Worm (Caenorhabditis elegans) whole organism, L1 larva: ENCODE results near the gene Y54G2A.18.

ENCODE experiments used
- C04F5.9 ChIP-seq: sonication (generic microtip); optimal IDR thresholded peaks from 2 replicates; lab custom pipeline; 2016; ENCODE audit warnings: missing genetic modification characterization, missing compliant biosample characterization
- C16A3.4 ChIP-seq: fragments of 150-350 bp; optimal IDR thresholded peaks from 2 replicates; lab custom pipeline; 2014; ENCODE audit warnings: missing biosample characterization, missing genetic modification characterization
- C34B4.2 ChIP-seq: sonication (generic microtip); optimal IDR thresholded peaks from 2 replicates; lab custom pipeline; 2017; ENCODE audit warnings: mild to moderate bottlenecking, missing genetic modification characterization, missing compliant biosample characterization
- F16B12.6 ChIP-seq: fragments of 150-350 bp; optimal IDR thresholded peaks from 2 replicates; lab custom pipeline; 2014; ENCODE audit warnings: missing biosample characterization, missing genetic modification characterization
- alr-1 ChIP-seq: fragments of 200-800 bp; sonication (Bioruptor generic); optimal IDR thresholded peaks from 2 replicates; lab custom pipeline; 2018; ENCODE audit warnings: borderline replicate concordance, mild to moderate bottlenecking, missing genetic modification characterization, missing compliant biosample characterization
- ama-1 ChIP-seq: fragments of 150-350 bp; optimal IDR thresholded peaks from 2 replicates; lab custom pipeline; 2014
- ceh-63 ChIP-seq: fragments of 200-800 bp; sonication (Bioruptor generic); optimal IDR thresholded peaks from 2 replicates; lab custom pipeline; 2018; ENCODE audit warnings: mild to moderate bottlenecking, missing genetic modification characterization, missing compliant biosample characterization
- ceh-82 ChIP-seq, 3 experiments: fragments of 150-350 bp in 1 of 3; sonication (generic microtip) in 2 of 3; optimal IDR thresholded peaks; 2 replicates each; lab custom pipeline; 2014 to 2017; ENCODE audit warnings: missing biosample characterization in 3 of 3, missing genetic modification characterization in 3 of 3
- ceh-90 ChIP-seq: sonication (generic microtip); optimal IDR thresholded peaks from 2 replicates; lab custom pipeline; 2016; ENCODE audit warnings: missing genetic modification characterization, missing compliant biosample characterization
- ces-1 ChIP-seq: fragments of 150-350 bp; optimal IDR thresholded peaks from 2 replicates; lab custom pipeline; 2014; ENCODE audit warnings: missing biosample characterization, missing genetic modification reagents, missing genetic modification characterization
- dpl-1 ChIP-seq, 3 experiments: fragments of 150-350 bp in 2 of 3; sonication (generic microtip) in 1 of 3; optimal IDR thresholded peaks; 2 replicates each; lab custom pipeline; 2014 to 2017; ENCODE audit warnings: missing biosample characterization in 3 of 3, missing genetic modification characterization in 3 of 3, missing genetic modification reagents in 3 of 3
- efl-1 ChIP-seq, 4 experiments: fragments of 150-350 bp; optimal IDR thresholded peaks in 3 of 4; peaks in 1 of 4; 1 replicate in 1 of 4; 2 replicates in 3 of 4; lab custom pipeline; 2014; ENCODE audit warnings: missing biosample characterization in 2 of 4, missing genetic modification characterization in 2 of 4, missing genetic modification reagents in 2 of 4
- efl-3 ChIP-seq: fragments of 200-800 bp; sonication (Bioruptor generic); optimal IDR thresholded peaks from 2 replicates; lab custom pipeline; 2018; ENCODE audit warnings: mild to moderate bottlenecking, missing genetic modification characterization, missing compliant biosample characterization
- egl-27 ChIP-seq, 2 experiments: fragments of 150-350 bp in 1 of 2; sonication (generic microtip); optimal IDR thresholded peaks; 3 replicates each; lab custom pipeline; 2017 to 2018; ENCODE audit warnings: missing biosample characterization in 2 of 2, missing genetic modification characterization in 2 of 2, missing genetic modification reagents in 2 of 2
- elt-2 ChIP-seq: sonication (generic microtip); optimal IDR thresholded peaks from 2 replicates; lab custom pipeline; 2016; ENCODE audit warnings: missing genetic modification characterization, mild to moderate bottlenecking, inconsistent platforms, missing compliant biosample characterization, missing genetic modification reagents
- elt-3 ChIP-seq, 6 experiments: fragments of 150-350 bp in 1 of 6; sonication (generic microtip); optimal IDR thresholded peaks; 2 replicates each; lab custom pipeline; 2017 to 2018; ENCODE audit warnings: missing biosample characterization in 6 of 6, missing genetic modification characterization in 6 of 6, inconsistent platforms in 1 of 6
- fkh-10 ChIP-seq: sonication (generic microtip); optimal IDR thresholded peaks from 2 replicates; lab custom pipeline; 2017; ENCODE audit warnings: missing biosample characterization, missing genetic modification reagents, missing genetic modification characterization
- fkh-8 ChIP-seq: sonication (generic microtip); optimal IDR thresholded peaks from 2 replicates; lab custom pipeline; 2016; ENCODE audit warnings: mild to moderate bottlenecking, missing genetic modification characterization, missing compliant biosample characterization
- fos-1 ChIP-seq: fragments of 150-350 bp; optimal IDR thresholded peaks from 2 replicates; lab custom pipeline; 2014; ENCODE audit warnings: missing biosample characterization, missing genetic modification characterization
- hlh-17 ChIP-seq: fragments of 200-800 bp; sonication (Bioruptor generic); optimal IDR thresholded peaks from 2 replicates; lab custom pipeline; 2018; ENCODE audit warnings: missing genetic modification characterization, mild to moderate bottlenecking, missing compliant biosample characterization, moderate library complexity, borderline replicate concordance
- hlh-4 ChIP-seq: sonication (generic microtip); optimal IDR thresholded peaks from 2 replicates; lab custom pipeline; 2016; ENCODE audit warnings: mild to moderate bottlenecking, missing genetic modification characterization, missing compliant biosample characterization
- hpl-2 ChIP-seq: fragments of 150-350 bp; optimal IDR thresholded peaks from 2 replicates; lab custom pipeline; 2014; ENCODE audit warnings: missing biosample characterization, missing genetic modification reagents, missing genetic modification characterization
- irx-1 ChIP-seq: sonication (generic microtip); optimal IDR thresholded peaks from 2 replicates; lab custom pipeline; 2016; ENCODE audit warnings: missing genetic modification characterization, missing compliant biosample characterization
- lin-15B ChIP-seq: fragments of 150-350 bp; sonication (generic microtip); optimal IDR thresholded peaks from 3 replicates; lab custom pipeline; 2014; ENCODE audit warnings: missing biosample characterization, missing genetic modification characterization
- lin-35 ChIP-seq, 2 experiments: fragments of 150-350 bp; optimal IDR thresholded peaks; 2 replicates each; lab custom pipeline; 2014; ENCODE audit warnings: missing biosample characterization in 2 of 2, missing genetic modification characterization in 2 of 2, missing genetic modification reagents in 2 of 2
- lin-39 ChIP-seq: fragments of 150-350 bp; optimal IDR thresholded peaks from 2 replicates; lab custom pipeline; 2014; ENCODE audit warnings: missing biosample characterization, missing genetic modification reagents, missing genetic modification characterization
- lir-3 ChIP-seq: sonication (generic microtip); optimal IDR thresholded peaks from 2 replicates; lab custom pipeline; 2016; ENCODE audit warnings: mild to moderate bottlenecking, missing genetic modification characterization, moderate library complexity, missing compliant biosample characterization; ENCODE audit not compliant: poor library complexity
- lsy-2 ChIP-seq, 2 experiments: fragments of 150-350 bp; optimal IDR thresholded peaks; 2 replicates each; lab custom pipeline; 2014; ENCODE audit warnings: missing biosample characterization in 2 of 2, missing genetic modification characterization in 2 of 2
- mdl-1 ChIP-seq, 2 experiments: fragments of 150-350 bp; optimal IDR thresholded peaks; 2 replicates each; lab custom pipeline; 2014 to 2017; ENCODE audit warnings: missing biosample characterization in 2 of 2, missing genetic modification characterization in 2 of 2, inconsistent platforms in 1 of 2
- mep-1 ChIP-seq: fragments of 150-350 bp; optimal IDR thresholded peaks from 2 replicates; lab custom pipeline; 2014; ENCODE audit warnings: missing biosample characterization, missing genetic modification characterization
- nhr-11 ChIP-seq: fragments of 150-350 bp; optimal IDR thresholded peaks from 2 replicates; lab custom pipeline; 2014; ENCODE audit warnings: missing biosample characterization, missing genetic modification characterization
- nhr-19 ChIP-seq: fragments of 200-800 bp; sonication (Bioruptor generic); conservative IDR thresholded peaks from 2 replicates; pipeline ENCODE4 v1.3.6; 2022; ENCODE audit warnings: missing genetic modification characterization, missing compliant biosample characterization
- nhr-20 ChIP-seq: sonication (generic microtip); optimal IDR thresholded peaks from 2 replicates; lab custom pipeline; 2016; ENCODE audit warnings: mild to moderate bottlenecking, missing genetic modification characterization, missing compliant biosample characterization
- nhr-237 ChIP-seq: fragments of 150-350 bp; optimal IDR thresholded peaks from 2 replicates; lab custom pipeline; 2014; ENCODE audit warnings: missing biosample characterization, missing genetic modification characterization
- nhr-47 ChIP-seq: sonication (generic microtip); optimal IDR thresholded peaks from 2 replicates; lab custom pipeline; 2016; ENCODE audit warnings: mild to moderate bottlenecking, missing genetic modification characterization, moderate library complexity, missing compliant biosample characterization
- nhr-71 ChIP-seq: sonication (generic microtip); optimal IDR thresholded peaks from 2 replicates; lab custom pipeline; 2016; ENCODE audit warnings: mild to moderate bottlenecking, missing genetic modification characterization, moderate library complexity, missing compliant biosample characterization
- nhr-76 ChIP-seq: sonication (generic microtip); optimal IDR thresholded peaks from 2 replicates; lab custom pipeline; 2017; ENCODE audit warnings: missing biosample characterization, missing genetic modification characterization
- nhr-77 ChIP-seq: fragments of 150-350 bp; optimal IDR thresholded peaks from 2 replicates; lab custom pipeline; 2014; ENCODE audit warnings: missing biosample characterization, missing genetic modification characterization
- pqm-1 ChIP-seq: sonication (generic microtip); optimal IDR thresholded peaks from 3 replicates; lab custom pipeline; 2017; ENCODE audit warnings: missing biosample characterization, missing genetic modification characterization
- rnt-1 ChIP-seq: sonication (generic microtip); optimal IDR thresholded peaks from 2 replicates; lab custom pipeline; 2016; ENCODE audit warnings: mild to moderate bottlenecking, missing genetic modification characterization, moderate library complexity, missing compliant biosample characterization
- sox-4 ChIP-seq: sonication (generic microtip); optimal IDR thresholded peaks from 2 replicates; lab custom pipeline; 2016; ENCODE audit warnings: missing genetic modification characterization, missing compliant biosample characterization
- sptf-1 ChIP-seq: fragments of 150-350 bp; optimal IDR thresholded peaks from 2 replicates; lab custom pipeline; 2014; ENCODE audit warnings: missing biosample characterization, missing genetic modification characterization
- sup-37 ChIP-seq: fragments of 200-800 bp; sonication (Bioruptor generic); optimal IDR thresholded peaks from 2 replicates; lab custom pipeline; 2018; ENCODE audit warnings: mild to moderate bottlenecking, missing genetic modification characterization, missing compliant biosample characterization
- tbx-2 ChIP-seq: sonication (generic microtip); optimal IDR thresholded peaks from 2 replicates; lab custom pipeline; 2016; ENCODE audit warnings: missing genetic modification characterization, missing compliant biosample characterization
- tlp-1 ChIP-seq: fragments of 150-350 bp; optimal IDR thresholded peaks from 2 replicates; lab custom pipeline; 2014; ENCODE audit warnings: missing biosample characterization, missing genetic modification characterization
- unc-30 ChIP-seq: sonication (generic microtip); optimal IDR thresholded peaks from 2 replicates; lab custom pipeline; 2017; ENCODE audit warnings: missing biosample characterization, missing genetic modification characterization
- unc-62 ChIP-seq: fragments of 150-350 bp; optimal IDR thresholded peaks from 2 replicates; lab custom pipeline; 2014; ENCODE audit warnings: missing biosample characterization, missing genetic modification reagents, missing genetic modification characterization
- unc-86 ChIP-seq: sonication (generic microtip); optimal IDR thresholded peaks from 2 replicates; lab custom pipeline; 2016; ENCODE audit warnings: missing genetic modification characterization, missing compliant biosample characterization
- unc-98 ChIP-seq: fragments of 200-800 bp; sonication (Bioruptor generic); IDR thresholded peaks from 2 replicates; pipeline ENCODE4 v1.3.6; 2022; ENCODE audit warnings: missing genetic modification characterization, missing compliant biosample characterization
- vab-15 ChIP-seq: sonication (generic microtip); optimal IDR thresholded peaks from 2 replicates; lab custom pipeline; 2017; ENCODE audit warnings: missing genotype, mild to moderate bottlenecking, missing genetic modification characterization, missing compliant biosample characterization
- xbp-1 ChIP-seq: sonication (generic microtip); optimal IDR thresholded peaks from 2 replicates; lab custom pipeline; 2016; ENCODE audit warnings: missing genetic modification characterization, missing compliant biosample characterization
- zag-1 ChIP-seq: fragments of 150-350 bp; optimal IDR thresholded peaks from 2 replicates; lab custom pipeline; 2014; ENCODE audit warnings: missing biosample characterization, missing genetic modification characterization
- ztf-4 ChIP-seq: fragments of 150-350 bp; optimal IDR thresholded peaks from 2 replicates; lab custom pipeline; 2014; ENCODE audit warnings: missing biosample characterization, missing genetic modification characterization

Y54G2A.18 gene

DNA sequence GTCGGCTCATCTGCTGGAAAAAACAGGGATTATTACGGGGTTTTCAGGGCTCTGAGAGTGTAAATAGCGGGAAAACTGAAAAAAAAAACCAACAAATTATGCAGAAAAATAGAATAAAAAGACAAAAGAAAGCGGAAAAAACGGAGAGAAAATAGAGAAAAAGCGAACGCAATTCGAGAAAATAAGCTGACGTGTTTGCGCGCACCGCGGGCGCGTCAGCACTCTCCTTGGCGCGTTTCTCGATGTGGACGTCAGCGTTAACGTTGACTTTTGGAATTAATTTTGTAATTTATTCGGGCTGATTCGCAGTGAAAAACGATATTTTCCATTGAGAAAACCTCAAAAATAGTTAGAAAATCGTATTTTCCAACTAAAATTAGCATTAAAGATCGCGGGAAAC, 36.1 kb upstream of the Y54G2A.18 start, which contains the start of gene manf-1:
manf-1 (minus strand) TSS at position 13 of the 400 bp plus-strand sequence.
- TF ChIP-seq vab-15 (tag; lab: Kevin White, UChicago) (no peak), pqm-1 (no peak), unc-86 (tag; lab: Kevin White, UChicago) (peak; percentile 61), efl-1 (optimal IDR thresholded peaks at IDR 0.05; lab: Kevin White, UChicago) (peak; percentile 76 to 84), efl-1 (GFP tag; optimal IDR thresholded peaks at IDR 0.05 in 1 of 2; lab: Kevin White, UChicago) (peak; percentile 79 to 97), unc-30 (tag; lab: Kevin White, UChicago) (no peak), zag-1 (tag; lab: Kevin White, UChicago) (no peak), mdl-1 (tag; optimal IDR thresholded peaks at IDR 0.05; lab: Kevin White, UChicago) (peak in 1 of 2 experiments; percentile 62), tbx-2 (tag; lab: Kevin White, UChicago) (peak; percentile 83), elt-2 (tag; lab: Kevin White, UChicago) (no peak), sox-4 (peak; percentile 4), lin-39 (tag; lab: Kevin White, UChicago) (peak; percentile 43), hlh-4 (tag; lab: Kevin White, UChicago) (no peak), alr-1 (tag; lab: Kevin White, UChicago) (no peak), lir-3 (tag; lab: Kevin White, UChicago) (no peak), C16A3.4 (peak; percentile 55), ama-1 (lab: Kevin White, UChicago) (no peak), efl-3 (GFP tag; lab: Kevin White, UChicago) (no peak), irx-1 (tag; lab: Kevin White, UChicago) (peak; percentile 74), nhr-47 (peak; percentile 89), fkh-10 (peak; percentile 37), unc-62 (GFP tag; lab: Kevin White, UChicago) (no peak), nhr-237 (tag; lab: Kevin White, UChicago) (no peak), F16B12.6 (peak; percentile 53), ces-1 (GFP tag; lab: Kevin White, UChicago) (no peak), elt-3 (tag; optimal IDR thresholded peaks at IDR 0.05; lab: Kevin White, UChicago) (peak in 1 of 6 experiments; percentile 54), nhr-11 (tag; lab: Kevin White, UChicago) (no peak), ztf-4 (tag; lab: Kevin White, UChicago) (no peak), hlh-17 (GFP tag; lab: Kevin White, UChicago) (no peak), egl-27 (tag; optimal IDR thresholded peaks at IDR 0.05; lab: Kevin White, UChicago) (no peak), nhr-19 (GFP tag; lab: Robert Waterston, UW) (peak; percentile 74), nhr-71 (tag; lab: Kevin White, UChicago) (peak; percentile 84), ceh-82 (tag; optimal IDR thresholded peaks at IDR 0.05; lab: Kevin White, UChicago) (peak; percentile 55 to 73 (median 62)), rnt-1 (peak; percentile 84), ceh-63 (GFP tag; lab: Kevin White, UChicago) (no peak), lin-15B (tag; lab: Kevin White, UChicago) (peak; percentile 37), unc-98 (no peak), sup-37 (GFP tag; lab: Kevin White, UChicago) (no peak), nhr-76 (tag; lab: Kevin White, UChicago) (no peak), nhr-20 (tag; lab: Kevin White, UChicago) (peak; percentile 69), fkh-8 (peak; percentile 77), sptf-1 (tag; lab: Kevin White, UChicago) (no peak), nhr-77 (tag; lab: Kevin White, UChicago) (peak; percentile 47), lin-35 (GFP tag; optimal IDR thresholded peaks at IDR 0.05; lab: Kevin White, UChicago) (peak; percentile 79 to 84), xbp-1 (tag; lab: Kevin White, UChicago) (peak; percentile 99), C34B4.2 (no peak), fos-1 (tag; lab: Kevin White, UChicago) (peak; percentile 35), mep-1 (tag; lab: Kevin White, UChicago) (peak; percentile 89), tlp-1 (no peak), ceh-90 (peak; percentile 41), C04F5.9 (tag; lab: Kevin White, UChicago) (no peak), lsy-2 (tag; optimal IDR thresholded peaks at IDR 0.05; lab: Kevin White, UChicago) (peak; percentile 85 to 86), dpl-1 (GFP tag; optimal IDR thresholded peaks at IDR 0.05; lab: Kevin White, UChicago) (peak; percentile 69 to 79 (median 78)), hpl-2 (GFP tag; lab: Kevin White, UChicago) (no peak)
